Fruit fly (Drosophila melanogaster): ENCODE data around the gene Ocrl.

Ocrl gene

dm6 chrX:1968152-1968551 lies 45.4 kb downstream of the Ocrl start:
- TF ChIP-seq Ets98B (GFP tag; IDR thresholded peaks at IDR 0.05) (no peak), CG13204 (GFP tag; optimal IDR thresholded peaks at IDR 0.05) (no peak), CG8159 (tag; optimal IDR thresholded peaks at IDR 0.05) (no peak), CG4496 (GFP tag; IDR thresholded peaks at IDR 0.05) (no peak), gl (tag; optimal IDR thresholded peaks at IDR 0.05) (no peak), rn (GFP tag; IDR thresholded peaks at IDR 0.05) (no peak), CG17806 (tag; optimal IDR thresholded peaks at IDR 0.05) (no peak), Pif1B (GFP tag; optimal IDR thresholded peaks at IDR 0.05) (no peak), CG14655 (GFP tag; optimal IDR thresholded peaks at IDR 0.05) (no peak), CG15710 (tag; optimal IDR thresholded peaks at IDR 0.05) (no peak), EcR (GFP tag; optimal IDR thresholded peaks at IDR 0.05) (no peak), CG12605 (GFP tag; IDR thresholded peaks at IDR 0.05) (no peak)

dm6 chrX:1968581-1969258 lies 45.9 kb downstream of the Ocrl start:
- TF ChIP-seq CG12605 (GFP tag; IDR thresholded peaks at IDR 0.05) = peak; percentile 82
- TF ChIP-seq CG8159 (tag; optimal IDR thresholded peaks at IDR 0.05) = peak; percentile 79
- TF ChIP-seq gl (tag; optimal IDR thresholded peaks at IDR 0.05) = peak; percentile 36
- peak; percentile 84 for TF ChIP-seq CG10348 (GFP tag; IDR thresholded peaks at IDR 0.05)
- TF ChIP-seq Pif1B (GFP tag; optimal IDR thresholded peaks at IDR 0.05) = peak; percentile 53
- TF ChIP-seq CG8301 (tag; optimal IDR thresholded peaks at IDR 0.05) = peak; percentile 89
- TF ChIP-seq rn (GFP tag; IDR thresholded peaks at IDR 0.05) = peak; percentile 58; the same call in 1 of the 2 replicates
- TF ChIP-seq CG13204 (GFP tag; optimal IDR thresholded peaks at IDR 0.05) = peak; percentile 69
- no peak for TF ChIP-seq D1 (tag; optimal IDR thresholded peaks at IDR 0.05)
- TF ChIP-seq CG17806 (tag; optimal IDR thresholded peaks at IDR 0.05) = peak; percentile 67
- peak; percentile 73 for TF ChIP-seq Pif1A (GFP tag; optimal IDR thresholded peaks at IDR 0.05)
- peak; percentile 35 for TF ChIP-seq Snoo (tag; optimal IDR thresholded peaks at IDR 0.05)
- TF ChIP-seq CG14655 (GFP tag; optimal IDR thresholded peaks at IDR 0.05) = peak; percentile 85
- TF ChIP-seq CG15710 (tag; optimal IDR thresholded peaks at IDR 0.05) = peak; percentile 77
- peak; percentile 77 for TF ChIP-seq Ets98B (GFP tag; IDR thresholded peaks at IDR 0.05)
- TF ChIP-seq CG9948 (tag; optimal IDR thresholded peaks at IDR 0.05) = peak; percentile 71
- peak; percentile 66 for TF ChIP-seq CG34367 (tag; optimal IDR thresholded peaks at IDR 0.05)
- TF ChIP-seq EcR (GFP tag; optimal IDR thresholded peaks at IDR 0.05) = peak; percentile 96
- peak; percentile 91 for TF ChIP-seq CG32121 (GFP tag; IDR thresholded peaks at IDR 0.05)
- TF ChIP-seq CG4496 (GFP tag; IDR thresholded peaks at IDR 0.05) = peak; percentile 89
- peak; percentile 90 for TF ChIP-seq fd96Ca (GFP tag; IDR thresholded peaks at IDR 0.05)

dm6 chrX:1969775-1970574 lies 47.2 kb downstream of the Ocrl start:
- TF ChIP-seq CG32121 (GFP tag; IDR thresholded peaks at IDR 0.05) (peak; percentile 80), CG8301 (tag; optimal IDR thresholded peaks at IDR 0.05) (peak; percentile 15), CG4496 (GFP tag; IDR thresholded peaks at IDR 0.05) (peak; percentile 51; the same call in 1 of the 3 replicates), fd96Ca (GFP tag; IDR thresholded peaks at IDR 0.05) (peak; percentile 47; the same call in 2 of the 3 replicates), CG14655 (GFP tag; optimal IDR thresholded peaks at IDR 0.05) (peak; percentile 14), rn (GFP tag; IDR thresholded peaks at IDR 0.05) (0 out of 2 replicates have a peak, but pooled peaks have one; percentile 11), CG34367 (tag; optimal IDR thresholded peaks at IDR 0.05) (no peak), CG17806 (tag; optimal IDR thresholded peaks at IDR 0.05) (no peak), Ets98B (GFP tag; IDR thresholded peaks at IDR 0.05) (peak; percentile 70), CG13204 (GFP tag; optimal IDR thresholded peaks at IDR 0.05) (no peak)

dm6 chrX:1970575-1971325 lies 48.0 kb downstream of the Ocrl start:
- TF ChIP-seq D1 (tag; optimal IDR thresholded peaks at IDR 0.05) = no peak
- 0 out of 2 replicates have a peak, but pooled peaks have one; percentile 22 for TF ChIP-seq Ets98B (GFP tag; IDR thresholded peaks at IDR 0.05)
- no peak for TF ChIP-seq CG10348 (GFP tag; IDR thresholded peaks at IDR 0.05)
- TF ChIP-seq CG17806 (tag; optimal IDR thresholded peaks at IDR 0.05) = no peak
- TF ChIP-seq CG13204 (GFP tag; optimal IDR thresholded peaks at IDR 0.05) = no peak
- peak; percentile 78 for TF ChIP-seq EcR (GFP tag; optimal IDR thresholded peaks at IDR 0.05)
- peak; percentile 46 for TF ChIP-seq CG32121 (GFP tag; IDR thresholded peaks at IDR 0.05)
- no peak for TF ChIP-seq rn (GFP tag; IDR thresholded peaks at IDR 0.05)
- no peak for TF ChIP-seq CG9948 (tag; optimal IDR thresholded peaks at IDR 0.05)
- TF ChIP-seq gl (tag; optimal IDR thresholded peaks at IDR 0.05) = no peak

dm6 chrX:1972150-1972549 lies 49.4 kb downstream of the Ocrl start:
- TF ChIP-seq Snoo (tag; optimal IDR thresholded peaks at IDR 0.05) (peak; percentile 55), CG10348 (GFP tag; IDR thresholded peaks at IDR 0.05) (no peak)
